Worm (Caenorhabditis elegans): ENCODE measurements around the gene E03H12.7.
"Not testable (repeated sequence)": the region's sequence is repeated elsewhere in the genome, so short reads cannot be mapped to it uniquely, and the experiment has no call there.

E03H12.7 gene

DNA sequence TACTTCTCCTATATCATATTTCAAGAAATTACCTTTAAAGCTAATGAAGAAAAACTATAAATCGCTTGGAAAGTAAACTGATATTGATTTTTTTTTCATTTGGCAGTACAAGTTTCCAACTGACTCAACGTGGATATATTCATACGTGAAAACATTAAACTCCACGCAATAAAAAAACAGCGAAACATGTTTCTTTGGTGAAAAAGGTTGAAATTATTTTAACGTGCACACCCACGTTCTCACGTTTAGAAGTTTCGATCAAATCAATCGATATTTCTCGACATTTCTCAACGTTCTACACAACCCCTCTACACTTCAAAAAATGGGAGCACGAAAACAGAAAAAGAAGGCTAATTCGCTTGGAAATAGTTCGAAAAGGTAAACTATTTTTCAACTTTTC is 40.5 kb upstream of the E03H12.7 start, which contains the start of the genes best-6 and C09B9.2:
best-6 (minus strand) TSS at position 101 of the 400 bp plus-strand sequence.
C09B9.2 (plus strand) TSS at position 314 of the 400 bp plus-strand sequence.
- TF ChIP-seq pax-3 (tag; optimal IDR thresholded peaks at IDR 0.05) = no peak
- TF ChIP-seq snu-23 (GFP tag; optimal IDR thresholded peaks at IDR 0.05) = no peak
- no peak for TF ChIP-seq F16B12.6 (tag; optimal IDR thresholded peaks at IDR 0.05)
- TF ChIP-seq sup-37 (GFP tag; optimal IDR thresholded peaks at IDR 0.05) = no peak
- TF ChIP-seq nhr-71 (tag; optimal IDR thresholded peaks at IDR 0.05) = no peak
- no peak for TF ChIP-seq ces-1 (GFP tag; optimal IDR thresholded peaks at IDR 0.05)
- no peak for TF ChIP-seq elt-2 (tag; optimal IDR thresholded peaks at IDR 0.05)

ce11 chrIV:5025646-5026045 is 37.2 kb upstream of the E03H12.7 start, which contains the start of gene C09B9.85:
Gene C09B9.85 (minus strand): TSS chrIV:5025746.
- no peak for TF ChIP-seq fkh-10 (GFP tag; optimal IDR thresholded peaks at IDR 0.05)
- no peak for TF ChIP-seq irx-1 (tag; optimal IDR thresholded peaks at IDR 0.05)
- TF ChIP-seq sptf-1 (tag; optimal IDR thresholded peaks at IDR 0.05) = no peak
- no peak for TF ChIP-seq isw-1 (GFP tag; IDR thresholded peaks at IDR 0.05)
- no peak for TF ChIP-seq nhr-84 (tag; optimal IDR thresholded peaks at IDR 0.05)
- no peak for TF ChIP-seq C04F5.9 (tag; optimal IDR thresholded peaks at IDR 0.05)
- no peak for TF ChIP-seq lir-3 (tag; optimal IDR thresholded peaks at IDR 0.05; ENCODE audit: poor library complexity)
- no peak for TF ChIP-seq ceh-63 (GFP tag; optimal IDR thresholded peaks at IDR 0.05)

DNA sequence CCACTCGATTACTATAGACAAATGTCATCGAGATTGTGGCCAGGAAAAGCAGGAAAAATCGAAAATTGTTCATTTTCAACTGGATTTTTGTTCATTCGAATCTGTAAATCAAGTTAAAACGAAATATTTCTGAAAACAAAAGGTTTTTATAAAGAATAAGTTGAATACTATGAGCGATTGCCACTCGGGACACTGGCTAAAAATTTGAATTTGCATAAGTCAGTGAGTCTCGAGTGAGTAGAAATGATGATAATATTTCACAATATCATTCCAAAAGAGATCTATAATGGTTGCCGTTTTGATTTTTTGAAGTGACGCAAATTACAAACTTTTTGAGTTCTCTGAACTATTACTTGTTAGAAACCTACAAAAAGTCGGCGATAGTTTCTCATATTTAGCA is 32.1 kb upstream of the E03H12.7 start, which contains the start of gene T28H11.8:
T28H11.8 (minus strand) TSS at position 101 of the 400 bp plus-strand sequence.
- TF ChIP-seq nhr-85 (tag) (no peak), ceh-90 (tag; optimal IDR thresholded peaks at IDR 0.05) (no peak), ztf-11 (tag; optimal IDR thresholded peaks at IDR 0.05) (no peak), nhr-84 (tag; optimal IDR thresholded peaks at IDR 0.05) (no peak), blmp-1 (tag; optimal IDR thresholded peaks at IDR 0.05) (no peak), lin-13 (GFP tag; optimal IDR thresholded peaks at IDR 0.05) (no peak), irx-1 (tag; optimal IDR thresholded peaks at IDR 0.05) (no peak), sox-4 (tag; optimal IDR thresholded peaks at IDR 0.05) (no peak), tlp-1 (tag; optimal IDR thresholded peaks at IDR 0.05) (no peak), egl-27 (tag; optimal IDR thresholded peaks at IDR 0.05) (no peak), fkh-10 (GFP tag; optimal IDR thresholded peaks at IDR 0.05) (no peak)

DNA sequence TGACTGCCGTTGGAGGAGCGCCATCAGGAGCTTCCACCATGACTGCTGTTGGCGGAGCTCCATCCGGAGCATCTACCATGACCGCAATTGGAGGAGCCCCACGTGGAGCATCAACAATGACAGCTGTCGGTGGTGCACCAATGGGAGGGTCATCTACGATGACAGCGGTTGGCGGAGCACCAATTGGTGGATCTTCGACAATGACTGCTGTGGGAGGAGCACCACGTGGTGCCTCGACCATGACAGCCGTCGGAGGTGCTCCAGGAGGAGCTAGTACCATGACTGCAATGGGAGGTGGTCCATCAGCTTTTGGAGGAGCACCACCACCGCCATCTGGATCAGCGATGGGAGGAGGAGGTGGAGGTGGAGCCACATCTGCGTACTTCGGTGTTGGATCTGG is 28.6 kb upstream of the E03H12.7 start, which contains the start of gene T28H11.7:
T28H11.7 (minus strand) TSS at position 101 of the 400 bp plus-strand sequence.
- TF ChIP-seq lin-15B, egl-27, unc-130 (tag; optimal IDR thresholded peaks at IDR 0.05): not testable (repeated sequence)

DNA sequence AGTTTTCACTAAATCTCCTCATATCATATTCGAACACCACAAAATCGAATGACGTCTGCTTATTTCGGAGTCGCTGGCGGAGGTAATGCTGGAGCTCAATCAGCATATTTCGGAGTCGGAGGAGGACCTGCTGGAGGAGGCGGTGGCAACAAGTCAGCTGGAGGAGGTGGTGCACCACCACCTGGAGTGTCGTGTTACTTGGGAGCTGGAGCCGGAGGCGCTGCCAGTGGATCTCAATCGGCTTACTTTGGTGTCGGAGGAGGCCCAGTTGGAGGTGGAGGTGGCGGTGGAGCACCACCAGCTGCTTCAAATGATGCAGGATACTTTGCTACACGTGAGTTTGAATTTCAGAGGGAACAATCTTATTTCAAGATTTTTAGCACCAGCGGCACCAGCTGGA is 28.0 kb upstream of the E03H12.7 start, which contains the start of gene ssq-4:
ssq-4 (plus strand) TSS at position 19 of the 400 bp plus-strand sequence.
- TF ChIP-seq ceh-88 (GFP tag; IDR thresholded peaks at IDR 0.05); aha-1 (tag; optimal IDR thresholded peaks at IDR 0.05); F16B12.6 (tag; optimal IDR thresholded peaks at IDR 0.05): not testable (repeated sequence)

ce11 chrIV:5012241-5012640 is 23.8 kb upstream of the E03H12.7 start, which contains the start of gene srm-1:
Gene srm-1 (plus strand): TSS chrIV:5012541.
- no peak for TF ChIP-seq egl-13 (tag; optimal IDR thresholded peaks at IDR 0.05)
- TF ChIP-seq isw-1 (GFP tag; IDR thresholded peaks at IDR 0.05) = no peak
- TF ChIP-seq mab-9 (GFP tag; IDR thresholded peaks at IDR 0.05) = no peak
- TF ChIP-seq C04F5.9 (tag; optimal IDR thresholded peaks at IDR 0.05) = no peak
- no peak for TF ChIP-seq ama-1 (optimal IDR thresholded peaks at IDR 0.05)
- TF ChIP-seq hlh-17 (GFP tag; optimal IDR thresholded peaks at IDR 0.05; ENCODE audit: borderline replicate concordance) = no peak
- no peak for TF ChIP-seq nhr-85 (tag)
- TF ChIP-seq sox-4 (tag; optimal IDR thresholded peaks at IDR 0.05) = no peak
- TF ChIP-seq zip-4 (GFP tag; optimal IDR thresholded peaks at IDR 0.05) = no peak
- TF ChIP-seq sptf-1 (tag; optimal IDR thresholded peaks at IDR 0.05) = no peak
- TF ChIP-seq tlp-1 (tag; optimal IDR thresholded peaks at IDR 0.05) = no peak
- TF ChIP-seq unc-130 (tag; optimal IDR thresholded peaks at IDR 0.05) = no peak
- TF ChIP-seq fkh-8 (tag; optimal IDR thresholded peaks at IDR 0.05) = no peak

Measured in whole organism, L1 larva.